Worm (Caenorhabditis elegans) whole organism, early embryonic: ENCODE data around the gene myo-2.

Source experiments
- B0310.2 ChIP-seq: sonication (generic microtip); optimal IDR thresholded peaks from 2 replicates; lab custom pipeline; 2016; ENCODE audit warnings: mild to moderate bottlenecking, missing genetic modification characterization, missing compliant biosample characterization
- F13C5.2 ChIP-seq: sonication (generic microtip); optimal IDR thresholded peaks from 2 replicates; lab custom pipeline; 2017; ENCODE audit warnings: mild to moderate bottlenecking, missing genetic modification characterization, inconsistent platforms, missing compliant biosample characterization
- aly-1 ChIP-seq: sonication (generic microtip); optimal IDR thresholded peaks from 2 replicates; lab custom pipeline; 2016; ENCODE audit warnings: missing genetic modification characterization, missing compliant biosample characterization
- ama-1 ChIP-seq: fragments of 150-350 bp; optimal IDR thresholded peaks from 2 replicates; lab custom pipeline; 2014
- ceh-13 ChIP-seq: fragments of 200-800 bp; sonication (Bioruptor generic); optimal IDR thresholded peaks from 2 replicates; lab custom pipeline; 2018; ENCODE audit warnings: mild to moderate bottlenecking, missing genetic modification characterization, missing compliant biosample characterization
- ceh-36 ChIP-seq: sonication (generic microtip); optimal IDR thresholded peaks from 2 replicates; lab custom pipeline; 2016; ENCODE audit warnings: missing genetic modification characterization, inconsistent platforms, missing compliant biosample characterization
- ets-7 ChIP-seq: sonication (generic microtip); optimal IDR thresholded peaks from 2 replicates; lab custom pipeline; 2016; ENCODE audit warnings: missing genotype, missing genetic modification characterization, missing compliant biosample characterization
- flt-1 ChIP-seq: fragments of 200-800 bp; sonication (Bioruptor generic); IDR thresholded peaks from 2 replicates; pipeline ENCODE4 v1.3.6; 2022; ENCODE audit warnings: missing genetic modification characterization, missing compliant biosample characterization
- hmbx-1 ChIP-seq: sonication (generic microtip); optimal IDR thresholded peaks from 2 replicates; lab custom pipeline; 2016; ENCODE audit warnings: mild to moderate bottlenecking, missing genetic modification characterization, missing compliant biosample characterization
- hmg-4 ChIP-seq: fragments of 200-800 bp; sonication (Bioruptor generic); optimal IDR thresholded peaks from 2 replicates; lab custom pipeline; 2018; ENCODE audit warnings: mild to moderate bottlenecking, missing genetic modification characterization, missing compliant biosample characterization
- hnd-1 ChIP-seq: sonication (generic microtip); optimal IDR thresholded peaks from 2 replicates; lab custom pipeline; 2016; ENCODE audit warnings: missing genetic modification characterization, missing compliant biosample characterization
- pes-1 ChIP-seq: fragments of 200-800 bp; sonication (Bioruptor generic); IDR thresholded peaks from 2 replicates; pipeline ENCODE4 v1.3.6; 2022; ENCODE audit warnings: missing genetic modification reagents, missing genetic modification characterization, missing compliant biosample characterization
- scrt-1 ChIP-seq: fragments of 200-800 bp; sonication (Bioruptor generic); IDR thresholded peaks from 2 replicates; pipeline ENCODE4 v1.3.6; 2022; ENCODE audit warnings: missing genetic modification characterization, missing compliant biosample characterization
- sea-1 ChIP-seq: fragments of 200-800 bp; sonication (Bioruptor generic); conservative IDR thresholded peaks from 2 replicates; pipeline ENCODE4 v1.3.6; 2022; ENCODE audit warnings: missing genetic modification characterization, missing compliant biosample characterization
- tbx-11 ChIP-seq: fragments of 200-800 bp; sonication (Bioruptor generic); IDR thresholded peaks from 2 replicates; pipeline ENCODE4 v1.3.6; 2022; ENCODE audit warnings: missing genetic modification characterization, missing compliant biosample characterization
- tbx-37 ChIP-seq: fragments of 200-800 bp; sonication (Bioruptor generic); conservative IDR thresholded peaks from 2 replicates; pipeline ENCODE4 v1.3.6; 2022; ENCODE audit warnings: missing genetic modification reagents, missing genetic modification characterization, missing compliant biosample characterization
- tra-4 ChIP-seq: sonication (generic microtip); optimal IDR thresholded peaks from 2 replicates; lab custom pipeline; 2017; ENCODE audit warnings: missing genetic modification characterization, missing compliant biosample characterization

myo-2 gene

DNA sequence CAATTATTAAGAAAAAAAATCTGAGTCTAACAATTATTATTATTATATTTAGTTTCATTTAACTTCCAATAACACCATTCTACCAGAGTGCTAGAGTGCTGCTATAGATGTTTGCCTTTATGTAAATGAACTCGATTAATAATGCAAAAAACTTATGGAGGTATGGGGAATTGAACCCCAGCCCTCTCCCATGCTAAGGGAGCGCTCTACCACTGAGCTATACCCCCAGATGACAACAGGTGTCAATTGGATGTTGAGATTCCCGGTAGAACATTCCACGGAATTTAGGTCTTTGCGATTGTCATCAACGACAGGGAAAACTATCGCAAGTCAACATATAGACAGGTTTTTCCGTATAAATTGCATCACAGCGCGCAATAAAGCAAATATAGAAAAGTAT, 9.8 kb upstream of the myo-2 start:
- TF ChIP-seq flt-1 (peak; percentile 75), tbx-11 (GFP tag; lab: Robert Waterston, UW) (peak; percentile 76), ceh-13 (GFP tag; lab: Kevin White, UChicago) (peak; percentile 71), B0310.2 (tag; lab: Kevin White, UChicago) (peak; percentile 68), aly-1 (peak; percentile 62), F13C5.2 (tag; lab: Kevin White, UChicago) (peak; percentile 78), scrt-1 (GFP tag; lab: Robert Waterston, UW) (peak; percentile 85), hmg-4 (GFP tag; lab: Kevin White, UChicago) (peak; percentile 85), tbx-37 (GFP tag; lab: Robert Waterston, UW) (peak; percentile 64; the same call in 1 of the 2 replicates), ets-7 (tag; lab: Kevin White, UChicago) (no peak), ama-1 (lab: Kevin White, UChicago) (no peak), sea-1 (peak; percentile 85), pes-1 (GFP tag; lab: Robert Waterston, UW) (peak; percentile 90), hnd-1 (tag; lab: Kevin White, UChicago) (peak; percentile 50), tra-4 (tag; lab: Kevin White, UChicago) (peak; percentile 29), hmbx-1 (tag; lab: Kevin White, UChicago) (peak; percentile 46), ceh-36 (peak; percentile 70)

DNA sequence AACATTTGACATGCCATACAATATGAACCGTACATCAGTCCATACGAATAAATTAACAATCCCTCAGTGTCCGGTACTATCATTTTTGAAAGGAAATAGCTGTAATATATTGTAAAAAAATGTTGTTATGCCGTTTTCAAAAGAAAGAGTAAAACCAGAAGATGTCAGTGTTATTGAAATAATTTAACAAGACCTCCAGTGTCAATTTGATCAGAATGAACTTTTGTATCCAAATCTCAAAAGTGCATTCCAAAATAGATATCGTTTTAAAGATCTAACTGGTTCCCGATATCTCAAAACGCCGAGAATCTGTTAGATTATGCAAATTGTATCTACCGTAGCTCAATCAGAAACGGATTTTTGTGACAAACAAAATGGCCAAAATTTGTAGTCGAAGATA, 6.3 kb upstream of the myo-2 start, which contains the start of gene odr-7:
TSS of gene odr-7 (minus strand) at position 101 of the 400 bp plus-strand sequence.
- TF ChIP-seq tbx-11 (GFP tag; lab: Robert Waterston, UW) (no peak), ceh-13 (GFP tag; lab: Kevin White, UChicago) (no peak), flt-1 (no peak)

DNA sequence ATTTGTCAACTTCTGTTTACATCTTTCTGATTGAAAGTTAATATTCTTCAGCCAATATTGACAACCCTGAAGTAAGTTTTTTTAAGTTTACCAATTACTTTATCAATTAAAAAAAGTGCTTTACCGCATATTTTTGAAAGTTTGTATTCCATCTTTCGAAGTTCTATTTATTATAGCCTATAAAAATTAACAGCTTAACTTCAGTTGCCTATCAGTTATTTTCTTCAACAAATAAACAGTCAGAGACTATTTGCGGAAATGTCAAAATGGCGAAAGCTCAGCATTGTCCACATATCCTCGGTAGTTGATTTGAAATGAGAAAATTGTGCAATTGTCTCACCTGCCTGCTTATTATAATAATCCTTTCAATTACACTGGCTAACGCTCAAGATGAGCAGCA, 4.4 kb upstream of the myo-2 start, which contains the start of gene T18D3.5:
TSS of gene T18D3.5 (plus strand) at position 301 of the 400 bp plus-strand sequence.
- no peak for TF ChIP-seq hmbx-1 (tag; lab: Kevin White, UChicago)
- no peak for TF ChIP-seq ama-1 (lab: Kevin White, UChicago)
- no peak for TF ChIP-seq ceh-13 (GFP tag; lab: Kevin White, UChicago)
- TF ChIP-seq flt-1, result no peak
- TF ChIP-seq tbx-37 (GFP tag; lab: Robert Waterston, UW), result no peak
- TF ChIP-seq tra-4 (tag; lab: Kevin White, UChicago), result no peak
- no peak for TF ChIP-seq hmg-4 (GFP tag; lab: Kevin White, UChicago)
- no peak for TF ChIP-seq aly-1
- TF ChIP-seq ets-7 (tag; lab: Kevin White, UChicago), result no peak
- TF ChIP-seq tbx-11 (GFP tag; lab: Robert Waterston, UW), result no peak
- TF ChIP-seq scrt-1 (GFP tag; lab: Robert Waterston, UW), result no peak
- no peak for TF ChIP-seq hnd-1 (tag; lab: Kevin White, UChicago)
- TF ChIP-seq pes-1 (GFP tag; lab: Robert Waterston, UW), result no peak

DNA sequence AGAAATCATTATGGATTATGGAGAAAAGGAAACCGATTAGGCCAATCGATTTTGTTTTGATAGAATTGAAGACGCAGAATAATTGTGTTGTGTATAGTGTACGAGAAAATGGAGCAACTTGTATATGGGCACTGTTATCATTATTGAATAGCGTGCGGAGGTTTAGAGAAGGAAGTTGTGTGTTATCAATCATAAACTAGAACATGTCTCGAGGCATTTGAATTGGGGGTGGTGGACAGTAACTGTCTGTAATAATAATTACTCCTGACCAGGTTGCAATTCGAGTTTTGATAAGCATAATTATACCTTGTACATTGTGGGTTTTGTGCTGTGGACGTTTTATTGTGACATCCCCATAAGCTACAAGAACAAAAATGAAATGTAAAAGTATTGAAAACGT, 1.1 kb upstream of the myo-2 start, which contains the start of gene cdf-2:
TSS of gene cdf-2 (minus strand) at position 149 of the 400 bp plus-strand sequence.
- no peak for TF ChIP-seq tbx-37 (GFP tag; lab: Robert Waterston, UW)
- TF ChIP-seq hmg-4 (GFP tag; lab: Kevin White, UChicago), result no peak
- no peak for TF ChIP-seq B0310.2 (tag; lab: Kevin White, UChicago)
- TF ChIP-seq ama-1 (lab: Kevin White, UChicago), result no peak
- no peak for TF ChIP-seq sea-1
- no peak for TF ChIP-seq ceh-36
- TF ChIP-seq aly-1, result no peak
- no peak for TF ChIP-seq tbx-11 (GFP tag; lab: Robert Waterston, UW)
- TF ChIP-seq F13C5.2 (tag; lab: Kevin White, UChicago), result no peak
- TF ChIP-seq flt-1, result no peak
- no peak for TF ChIP-seq hmbx-1 (tag; lab: Kevin White, UChicago)

DNA sequence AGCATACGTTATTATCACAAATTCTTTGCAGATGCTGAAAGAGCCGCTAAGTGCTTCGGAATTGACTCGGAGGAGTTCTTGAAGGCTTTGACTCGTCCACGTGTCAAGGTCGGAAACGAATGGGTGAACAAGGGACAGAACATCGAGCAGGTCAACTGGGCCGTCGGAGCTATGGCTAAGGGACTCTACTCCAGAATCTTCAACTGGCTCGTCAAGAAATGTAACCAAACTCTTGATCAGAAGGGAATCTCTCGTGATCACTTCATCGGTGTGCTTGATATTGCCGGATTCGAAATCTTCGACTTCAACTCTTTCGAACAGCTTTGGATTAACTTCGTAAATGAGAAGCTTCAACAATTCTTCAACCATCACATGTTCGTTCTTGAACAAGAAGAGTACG, 2.0 kb downstream of the myo-2 start:
- TF ChIP-seq ceh-36 (no peak), sea-1 (no peak), ama-1 (lab: Kevin White, UChicago) (no peak), tbx-11 (GFP tag; lab: Robert Waterston, UW) (no peak), pes-1 (GFP tag; lab: Robert Waterston, UW) (no peak), ceh-13 (GFP tag; lab: Kevin White, UChicago) (no peak), hnd-1 (tag; lab: Kevin White, UChicago) (no peak), tra-4 (tag; lab: Kevin White, UChicago) (no peak), aly-1 (no peak), tbx-37 (GFP tag; lab: Robert Waterston, UW) (no peak), scrt-1 (GFP tag; lab: Robert Waterston, UW) (no peak), hmg-4 (GFP tag; lab: Kevin White, UChicago) (no peak), ets-7 (tag; lab: Kevin White, UChicago) (no peak), flt-1 (no peak), hmbx-1 (tag; lab: Kevin White, UChicago) (no peak)

DNA sequence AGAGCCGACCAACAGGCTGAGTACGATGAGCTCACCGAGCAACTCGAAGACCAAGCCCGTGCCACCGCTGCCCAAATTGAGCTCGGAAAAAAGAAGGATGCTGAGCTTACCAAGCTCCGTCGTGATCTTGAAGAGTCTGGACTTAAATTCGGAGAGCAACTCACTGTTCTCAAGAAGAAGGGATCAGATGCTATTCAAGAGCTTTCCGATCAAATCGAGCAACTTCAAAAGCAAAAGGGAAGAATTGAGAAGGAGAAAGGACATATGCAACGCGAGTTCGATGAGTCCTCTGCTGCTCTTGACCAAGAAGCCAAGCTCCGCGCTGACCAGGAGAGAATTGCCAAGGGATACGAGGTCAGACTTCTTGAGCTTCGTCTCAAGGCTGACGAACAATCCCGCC, 4.4 kb downstream of the myo-2 start:
- no peak for TF ChIP-seq scrt-1 (GFP tag; lab: Robert Waterston, UW)
- TF ChIP-seq flt-1, result no peak
- TF ChIP-seq ama-1 (lab: Kevin White, UChicago), result no peak
- TF ChIP-seq F13C5.2 (tag; lab: Kevin White, UChicago), result no peak
- TF ChIP-seq hmg-4 (GFP tag; lab: Kevin White, UChicago), result no peak
- TF ChIP-seq tbx-37 (GFP tag; lab: Robert Waterston, UW), result no peak
- TF ChIP-seq ets-7 (tag; lab: Kevin White, UChicago), result no peak
- TF ChIP-seq sea-1, result no peak
- no peak for TF ChIP-seq hnd-1 (tag; lab: Kevin White, UChicago)
- no peak for TF ChIP-seq tbx-11 (GFP tag; lab: Robert Waterston, UW)
- TF ChIP-seq aly-1, result no peak
- no peak for TF ChIP-seq hmbx-1 (tag; lab: Kevin White, UChicago)
- no peak for TF ChIP-seq B0310.2 (tag; lab: Kevin White, UChicago)
- TF ChIP-seq pes-1 (GFP tag; lab: Robert Waterston, UW), result no peak
- TF ChIP-seq ceh-13 (GFP tag; lab: Kevin White, UChicago), result no peak

DNA sequence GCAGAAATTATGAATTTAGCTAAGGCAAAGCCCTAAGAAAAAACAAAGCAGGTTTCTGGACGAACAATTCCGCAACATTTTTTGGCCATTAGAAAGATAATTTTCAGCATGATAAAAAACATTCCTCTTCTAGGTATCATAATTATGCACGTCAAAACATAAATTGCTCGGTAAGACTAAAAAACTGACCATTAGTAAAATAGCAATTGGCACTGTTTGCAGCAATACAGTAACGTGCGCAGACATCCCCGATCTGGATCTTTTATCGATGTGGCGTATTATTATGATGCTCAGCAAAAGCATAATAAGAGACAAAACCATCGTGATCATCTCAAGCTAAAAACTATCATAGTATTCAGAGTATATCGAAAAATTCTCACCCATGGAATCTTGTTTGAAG, 8.6 kb downstream of the myo-2 start:
- TF ChIP-seq hnd-1 (tag; lab: Kevin White, UChicago) (no peak), hmg-4 (GFP tag; lab: Kevin White, UChicago) (no peak), flt-1 (no peak), ceh-13 (GFP tag; lab: Kevin White, UChicago) (no peak), pes-1 (GFP tag; lab: Robert Waterston, UW) (no peak), tbx-37 (GFP tag; lab: Robert Waterston, UW) (no peak), scrt-1 (GFP tag; lab: Robert Waterston, UW) (no peak), aly-1 (no peak), tra-4 (tag; lab: Kevin White, UChicago) (no peak)
